Worm (Caenorhabditis elegans): ENCODE measurements around the gene Y66D12A.8.

DNA sequence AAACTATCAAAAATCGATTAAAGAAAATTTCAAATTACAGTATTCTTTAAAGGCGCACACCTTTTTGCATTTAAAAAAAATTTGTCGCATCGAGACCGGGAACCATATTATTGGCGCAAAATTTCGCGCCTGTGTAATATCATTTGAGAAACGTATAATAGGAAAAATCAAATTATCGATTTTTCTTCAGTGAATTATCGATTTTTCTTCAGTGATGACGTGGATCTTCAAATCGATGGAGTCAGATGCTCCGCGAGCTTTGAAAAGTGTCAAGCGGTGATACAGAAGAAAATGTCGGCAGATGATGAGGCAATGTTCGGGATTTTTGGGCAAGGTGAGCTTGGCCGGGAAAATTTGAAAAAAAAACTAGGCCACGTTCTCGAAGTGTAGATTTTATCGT lies 38.6 kb upstream of the Y66D12A.8 start:
- TF ChIP-seq ceh-82 (tag; optimal IDR thresholded peaks at IDR 0.05) (no peak), lin-13 (GFP tag; optimal IDR thresholded peaks at IDR 0.05) (no peak), nhr-28 (tag; optimal IDR thresholded peaks at IDR 0.05) (no peak), skn-1 (tag; optimal IDR thresholded peaks at IDR 0.05) (no peak), lir-3 (tag; optimal IDR thresholded peaks at IDR 0.05) (no peak), pha-4 (GFP tag; IDR thresholded peaks at IDR 0.05) (no peak), pha-4 (tag; optimal IDR thresholded peaks at IDR 0.05) (no peak), snpc-4 (tag; optimal IDR thresholded peaks at IDR 0.05) (no peak), Y75B8A.6 (GFP tag; IDR thresholded peaks at IDR 0.05) (no peak)
